Worm (Caenorhabditis elegans): Measurements from ENCODE around the gene dhs-8.

Gene dhs-8

DNA sequence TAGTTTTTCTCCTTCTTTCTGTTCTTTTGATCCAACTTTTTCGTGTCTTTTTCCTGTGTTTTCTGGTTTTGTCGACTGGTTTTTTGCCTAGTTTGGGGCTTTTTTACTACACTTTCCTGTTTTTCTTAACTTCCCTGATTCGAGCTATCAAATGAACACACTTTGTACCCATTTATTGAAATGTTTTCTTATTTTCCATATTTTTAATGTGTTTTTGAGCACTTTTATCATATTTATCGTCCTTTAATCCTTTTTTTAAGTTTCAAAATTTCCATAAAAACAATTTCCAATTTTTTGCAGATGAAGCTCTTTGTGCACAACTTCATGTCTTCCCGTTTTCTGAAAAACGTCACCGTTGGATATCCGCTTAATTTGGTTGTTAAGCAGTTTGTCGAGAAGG is 36.2 kb downstream of the dhs-8 start, which contains the start of gene C04H5.1:
Gene C04H5.1 (plus strand): TSS at position 301 of the 400 bp plus-strand sequence.
- TF ChIP-seq R02D3.7 (tag; optimal IDR thresholded peaks at IDR 0.05), result no peak
- TF ChIP-seq lsy-12 (tag; optimal IDR thresholded peaks at IDR 0.05), result no peak
- TF ChIP-seq lin-39 (tag; optimal IDR thresholded peaks at IDR 0.05), result no peak
- TF ChIP-seq hmg-11 (tag; optimal IDR thresholded peaks at IDR 0.05), result no peak
- no peak for TF ChIP-seq nhr-76 (tag; optimal IDR thresholded peaks at IDR 0.05)
- TF ChIP-seq egl-5 (tag; optimal IDR thresholded peaks at IDR 0.05), result no peak
- no peak for TF ChIP-seq nhr-67 (tag; optimal IDR thresholded peaks at IDR 0.05)
- TF ChIP-seq daf-12 (tag; optimal IDR thresholded peaks at IDR 0.05), result no peak
- no peak for TF ChIP-seq nhr-77 (tag; optimal IDR thresholded peaks at IDR 0.05)
- no peak for TF ChIP-seq elt-2 (tag; optimal IDR thresholded peaks at IDR 0.05)
- no peak for TF ChIP-seq nhr-43 (tag; optimal IDR thresholded peaks at IDR 0.05; ENCODE audit: poor library complexity, severe bottlenecking)
- no peak for TF ChIP-seq mdl-1 (tag; optimal IDR thresholded peaks at IDR 0.05)

- TF ChIP-seq unc-62 (GFP tag; optimal IDR thresholded peaks at IDR 0.05), result no peak
- no peak for TF ChIP-seq nhr-67 (tag; optimal IDR thresholded peaks at IDR 0.05)
- no peak for TF ChIP-seq eor-1 (tag; optimal IDR thresholded peaks at IDR 0.05)
- TF ChIP-seq pha-4 (tag; optimal IDR thresholded peaks at IDR 0.05), result no peak
- no peak for TF ChIP-seq ceh-16 (tag; optimal IDR thresholded peaks at IDR 0.05)
- no peak for TF ChIP-seq zag-1 (tag; optimal IDR thresholded peaks at IDR 0.05)
- TF ChIP-seq nhr-77 (tag; optimal IDR thresholded peaks at IDR 0.05), result no peak
- TF ChIP-seq elt-1 (tag; optimal IDR thresholded peaks at IDR 0.05), result no peak
- no peak for TF ChIP-seq fos-1 (tag; optimal IDR thresholded peaks at IDR 0.05)
- TF ChIP-seq skn-1 (tag; optimal IDR thresholded peaks at IDR 0.05), result no peak
- no peak for TF ChIP-seq lin-15B (tag; optimal IDR thresholded peaks at IDR 0.05)
- TF ChIP-seq egl-5 (tag; optimal IDR thresholded peaks at IDR 0.05), result no peak
- TF ChIP-seq fkh-2 (tag; optimal IDR thresholded peaks at IDR 0.05), result no peak
Measured at ce11 chrII:14537728-14538127, 39.9 kb downstream of the dhs-8 start, which contains the start of the genes clec-147 and C04H5.7. Gene clec-147, minus strand, starts transcription at chrII:14537828. Gene C04H5.7, plus strand, starts transcription at chrII:14537946.

- TF ChIP-seq elt-2 (tag; optimal IDR thresholded peaks at IDR 0.05) (peak; percentile 59), unc-62 (GFP tag; optimal IDR thresholded peaks at IDR 0.05) (no peak), nhr-77 (tag; optimal IDR thresholded peaks at IDR 0.05) (no peak), ztf-11 (tag; optimal IDR thresholded peaks at IDR 0.05) (no peak), ceh-9 (tag; optimal IDR thresholded peaks at IDR 0.05) (no peak), pqm-1 (tag; optimal IDR thresholded peaks at IDR 0.05) (peak; percentile 66), nhr-43 (tag; optimal IDR thresholded peaks at IDR 0.05; ENCODE audit: poor library complexity, severe bottlenecking) (no peak), mml-1 (tag; optimal IDR thresholded peaks at IDR 0.05) (no peak), nhr-76 (tag; optimal IDR thresholded peaks at IDR 0.05) (no peak), mdl-1 (tag; optimal IDR thresholded peaks at IDR 0.05) (no peak)
Measured at ce11 chrII:14540551-14540950, 42.7 kb downstream of the dhs-8 start.

- TF ChIP-seq zag-1 (tag; optimal IDR thresholded peaks at IDR 0.05), result no peak
- TF ChIP-seq ama-1 (optimal IDR thresholded peaks at IDR 0.05), result no peak
- TF ChIP-seq elt-2 (tag; optimal IDR thresholded peaks at IDR 0.05), result no peak
- TF ChIP-seq nhr-12 (tag; optimal IDR thresholded peaks at IDR 0.05), result no peak
- TF ChIP-seq lin-39 (tag; optimal IDR thresholded peaks at IDR 0.05), result no peak
- TF ChIP-seq unc-39 (tag; optimal IDR thresholded peaks at IDR 0.05), result no peak
- no peak for TF ChIP-seq nhr-77 (tag; optimal IDR thresholded peaks at IDR 0.05)
- no peak for TF ChIP-seq fkh-10 (GFP tag; optimal IDR thresholded peaks at IDR 0.05)
- TF ChIP-seq nhr-237 (tag; optimal IDR thresholded peaks at IDR 0.05), result no peak
Measured at ce11 chrII:14548691-14549090, 50.9 kb downstream of the dhs-8 start, which contains the start of gene gcy-29. Gene gcy-29, minus strand, starts transcription at chrII:14548791.

Data from whole organism, L3 larva.